Worm (Caenorhabditis elegans) whole organism, L4 larva: ENCODE results near the gene T16G1.4.
A peak's percentile ranks its signal among the peaks of the same experiment; 100 is the strongest.

Experiments used
- F10B5.3 ChIP-seq: sonication (generic microtip); optimal IDR thresholded peaks from 2 replicates; lab custom pipeline; 2016; ENCODE audit warnings: mild to moderate bottlenecking, missing genetic modification characterization, missing compliant biosample characterization
- F44E2.7 ChIP-seq: fragments of 200-800 bp; sonication (Bioruptor generic); IDR thresholded peaks from 2 replicates; pipeline ENCODE4 v2.1.2; 2022; ENCODE audit warnings: missing genetic modification characterization, missing compliant biosample characterization
- ZK337.2 ChIP-seq: fragments of 200-800 bp; sonication (Bioruptor generic); IDR thresholded peaks from 2 replicates; pipeline ENCODE4 v1.3.6; 2022; ENCODE audit warnings: missing genetic modification reagents, missing genetic modification characterization, missing compliant biosample characterization
- aha-1 ChIP-seq: fragments of 150-350 bp; peaks from one replicate; lab custom pipeline; 2014; ENCODE audit warnings: missing biosample characterization, missing genetic modification characterization
- aly-2 ChIP-seq: sonication (generic microtip); optimal IDR thresholded peaks from 2 replicates; lab custom pipeline; 2018; ENCODE audit warnings: missing biosample characterization, missing genetic modification characterization
- ama-1 ChIP-seq: fragments of 150-350 bp; optimal IDR thresholded peaks from 2 replicates; lab custom pipeline; 2014; ENCODE audit warnings: inconsistent platforms, mixed read lengths
- arid-1 ChIP-seq: fragments of 200-800 bp; sonication (Bioruptor generic); conservative IDR thresholded peaks from 2 replicates; pipeline ENCODE4 v1.3.6; 2022; ENCODE audit warnings: missing genetic modification reagents, missing genetic modification characterization, missing compliant biosample characterization
- ceh-20 ChIP-seq: fragments of 200-800 bp; sonication (Bioruptor generic); IDR thresholded peaks from 2 replicates; pipeline ENCODE4 v1.3.6; 2022; ENCODE audit warnings: missing genetic modification reagents, missing genetic modification characterization, missing compliant biosample characterization
- ceh-44 ChIP-seq: fragments of 200-800 bp; sonication (Bioruptor generic); IDR thresholded peaks from 2 replicates; pipeline ENCODE4 v1.3.6; 2022; ENCODE audit warnings: missing genetic modification reagents, missing genetic modification characterization, missing compliant biosample characterization
- ceh-82 ChIP-seq: sonication (generic microtip); optimal IDR thresholded peaks from 2 replicates; lab custom pipeline; 2017; ENCODE audit warnings: missing biosample characterization, missing genetic modification characterization
- ces-1 ChIP-seq: fragments of 150-350 bp; sonication (generic microtip); optimal IDR thresholded peaks from 4 replicates; lab custom pipeline; 2014; ENCODE audit warnings: missing biosample characterization, missing genetic modification reagents, missing genetic modification characterization
- daf-12 ChIP-seq: fragments of 150-350 bp; optimal IDR thresholded peaks from 2 replicates; lab custom pipeline; 2014; ENCODE audit warnings: missing biosample characterization, missing genetic modification reagents, missing genetic modification characterization
- daf-16 ChIP-seq, 3 experiments: sonication (generic microtip); optimal IDR thresholded peaks; 2 replicates each; lab custom pipeline; 2016 to 2017; ENCODE audit warnings: missing genetic modification characterization in 3 of 3, missing genetic modification reagents in 3 of 3, mild to moderate bottlenecking in 2 of 3, missing compliant biosample characterization in 2 of 3, missing biosample characterization in 1 of 3, moderate library complexity in 1 of 3
- dmd-6 ChIP-seq: fragments of 200-800 bp; sonication (Bioruptor generic); IDR thresholded peaks from 2 replicates; pipeline ENCODE4 v1.3.6; 2022; ENCODE audit warnings: missing genetic modification reagents, missing genetic modification characterization, missing compliant biosample characterization
- dmd-8 ChIP-seq: fragments of 200-800 bp; sonication (Bioruptor generic); IDR thresholded peaks from 2 replicates; pipeline ENCODE4 v1.3.6; 2022; ENCODE audit warnings: missing genetic modification characterization, missing compliant biosample characterization
- dve-1 ChIP-seq: sonication (generic microtip); optimal IDR thresholded peaks from 2 replicates; lab custom pipeline; 2017; ENCODE audit warnings: antibody characterized with exemption, mild to moderate bottlenecking, missing genetic modification characterization, missing compliant biosample characterization; ENCODE audit not compliant: insufficient read depth
- hlh-11 ChIP-seq: fragments of 200-800 bp; sonication (Bioruptor generic); optimal IDR thresholded peaks from 2 replicates; lab custom pipeline; 2018; ENCODE audit warnings: mild to moderate bottlenecking, missing genetic modification characterization, missing compliant biosample characterization
- hmg-1.1 ChIP-seq: fragments of 200-800 bp; sonication (Bioruptor generic); IDR thresholded peaks from 2 replicates; pipeline ENCODE4 v1.3.6; 2022; ENCODE audit warnings: missing genetic modification reagents, missing genetic modification characterization, missing compliant biosample characterization
- lin-1 ChIP-seq: fragments of 200-800 bp; sonication (Bioruptor generic); IDR thresholded peaks from 2 replicates; pipeline ENCODE4 v1.3.6; 2022; ENCODE audit warnings: missing genetic modification reagents, missing genetic modification characterization, missing compliant biosample characterization
- lir-3 ChIP-seq: sonication (generic microtip); optimal IDR thresholded peaks from 2 replicates; lab custom pipeline; 2016; ENCODE audit warnings: mild to moderate bottlenecking, missing genetic modification characterization, missing compliant biosample characterization
- lsy-2 ChIP-seq, 2 experiments: fragments of 150-350 bp in 1 of 2; sonication (generic microtip) in 1 of 2; optimal IDR thresholded peaks; 2 replicates each; lab custom pipeline; 2014 to 2017; ENCODE audit warnings: missing biosample characterization in 2 of 2, missing genetic modification characterization in 2 of 2
- madf-9 ChIP-seq: fragments of 200-800 bp; sonication (Bioruptor generic); conservative IDR thresholded peaks from 2 replicates; pipeline ENCODE4 v1.3.6; 2022; ENCODE audit warnings: missing genetic modification reagents, missing genetic modification characterization, missing compliant biosample characterization
- mdl-1 ChIP-seq, 2 experiments: fragments of 150-350 bp in 1 of 2; sonication (generic microtip) in 1 of 2; optimal IDR thresholded peaks; 2 replicates each; lab custom pipeline; 2014 to 2017; ENCODE audit warnings: missing biosample characterization in 2 of 2, missing genetic modification characterization in 2 of 2
- mes-2 ChIP-seq: sonication (generic microtip); optimal IDR thresholded peaks from 2 replicates; lab custom pipeline; 2016; ENCODE audit warnings: missing genotype, mild to moderate bottlenecking, missing genetic modification characterization, missing compliant biosample characterization; ENCODE audit not compliant: poor library complexity, severe bottlenecking
- mxl-2 ChIP-seq: fragments of 200-800 bp; sonication (Bioruptor generic); conservative IDR thresholded peaks from 2 replicates; pipeline ENCODE4 v1.3.6; 2022; ENCODE audit warnings: missing genetic modification reagents, missing genetic modification characterization, missing compliant biosample characterization
- mxl-3 ChIP-seq: fragments of 200-800 bp; sonication (Bioruptor generic); optimal IDR thresholded peaks from 2 replicates; lab custom pipeline; 2018; ENCODE audit warnings: mild to moderate bottlenecking, missing genetic modification characterization, missing compliant biosample characterization
- nhr-111 ChIP-seq: fragments of 200-800 bp; sonication (Bioruptor generic); optimal IDR thresholded peaks from 2 replicates; lab custom pipeline; 2018; ENCODE audit warnings: mild to moderate bottlenecking, missing genetic modification characterization, missing compliant biosample characterization
- nhr-237 ChIP-seq: sonication (generic microtip); optimal IDR thresholded peaks from 2 replicates; lab custom pipeline; 2017; ENCODE audit warnings: missing biosample characterization, missing genetic modification characterization
- nhr-28 ChIP-seq: fragments of 150-350 bp; optimal IDR thresholded peaks from 2 replicates; lab custom pipeline; 2014; ENCODE audit warnings: missing biosample characterization, missing genetic modification characterization
- nhr-6 ChIP-seq: fragments of 150-350 bp; optimal IDR thresholded peaks from 2 replicates; lab custom pipeline; 2014; ENCODE audit warnings: missing biosample characterization, missing genetic modification characterization
- nhr-77 ChIP-seq: fragments of 150-350 bp; optimal IDR thresholded peaks from 2 replicates; lab custom pipeline; 2014; ENCODE audit warnings: missing biosample characterization, missing genetic modification characterization
- php-3 ChIP-seq: fragments of 200-800 bp; sonication (Bioruptor generic); IDR thresholded peaks from 2 replicates; pipeline ENCODE4 v1.3.6; 2022; ENCODE audit warnings: missing genetic modification reagents, missing genetic modification characterization, missing compliant biosample characterization
- pqm-1 ChIP-seq: sonication (generic microtip); optimal IDR thresholded peaks from 2 replicates; lab custom pipeline; 2017; ENCODE audit warnings: missing biosample characterization, missing genetic modification characterization
- saeg-2 ChIP-seq: fragments of 200-800 bp; sonication (Bioruptor generic); IDR thresholded peaks from 2 replicates; pipeline ENCODE4 v1.3.6; 2022; ENCODE audit warnings: missing genetic modification reagents, missing genetic modification characterization, missing compliant biosample characterization
- spr-1 ChIP-seq: sonication (generic microtip); optimal IDR thresholded peaks from 2 replicates; lab custom pipeline; 2016; ENCODE audit warnings: mild to moderate bottlenecking, missing genetic modification characterization, missing compliant biosample characterization
- spr-3 ChIP-seq: fragments of 200-800 bp; sonication (Bioruptor generic); optimal IDR thresholded peaks from 2 replicates; lab custom pipeline; 2018; ENCODE audit warnings: mild to moderate bottlenecking, missing genetic modification characterization, missing compliant biosample characterization
- tag-97 ChIP-seq: fragments of 200-800 bp; sonication (Bioruptor generic); IDR thresholded peaks from 2 replicates; pipeline ENCODE4 v1.3.6; 2022; ENCODE audit warnings: missing genetic modification characterization, missing compliant biosample characterization
- unc-62 ChIP-seq, 3 experiments: fragments of 150-350 bp in 1 of 3; sonication (generic microtip); optimal IDR thresholded peaks in 2 of 3; peaks in 1 of 3; 1 replicate in 1 of 3; 2 replicates in 2 of 3; lab custom pipeline; 2014 to 2017; ENCODE audit warnings: missing biosample characterization in 3 of 3, missing genetic modification characterization in 3 of 3, missing genetic modification reagents in 3 of 3, missing genotype in 1 of 3
- zip-11 ChIP-seq: fragments of 200-800 bp; sonication (Bioruptor generic); IDR thresholded peaks from 2 replicates; pipeline ENCODE4 v1.3.6; 2022; ENCODE audit warnings: missing genetic modification characterization, missing compliant biosample characterization
- ztf-7 ChIP-seq: fragments of 150-350 bp; optimal IDR thresholded peaks from 2 replicates; lab custom pipeline; 2014; ENCODE audit warnings: missing biosample characterization, missing genetic modification characterization

The T16G1.4 gene

DNA sequence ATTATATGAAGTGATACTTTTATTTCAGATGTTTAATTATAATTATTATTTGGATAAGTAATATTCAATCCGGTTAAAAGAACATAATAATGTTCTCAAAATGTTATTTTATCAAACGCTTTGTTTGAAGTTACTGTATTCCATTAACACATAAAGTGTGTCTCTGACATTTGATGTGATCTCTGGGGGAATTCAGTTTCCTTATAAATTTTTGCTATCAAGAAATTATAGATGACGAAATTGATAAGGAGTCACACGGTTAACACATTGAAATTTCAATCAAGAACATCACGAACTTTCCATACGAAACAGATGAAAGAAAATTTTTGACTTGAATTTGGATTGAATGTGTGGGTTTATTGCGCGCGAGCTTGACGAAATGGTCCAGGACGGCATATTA, 20.0 kb downstream of the T16G1.4 start (continued):
- TF ChIP-seq lin-1 (GFP tag; lab: Robert Waterston, UW) = no peak
- TF ChIP-seq F10B5.3 (tag; lab: Kevin White, UChicago) = no peak
- TF ChIP-seq spr-1 = no peak
- TF ChIP-seq lsy-2 (tag; optimal IDR thresholded peaks at IDR 0.05; lab: Kevin White, UChicago) = no peak
- TF ChIP-seq hlh-11 (tag; lab: Kevin White, UChicago) = peak; percentile 76
- peak in 1 of 2 experiments; percentile 63 for TF ChIP-seq unc-62 (GFP tag; optimal IDR thresholded peaks at IDR 0.05 in 1 of 2; lab: Kevin White, UChicago)
- no peak for TF ChIP-seq unc-62 (tag; optimal IDR thresholded peaks at IDR 0.05; lab: Kevin White, UChicago)

- TF ChIP-seq ztf-7 (tag; lab: Kevin White, UChicago) = no peak
- no peak for TF ChIP-seq F44E2.7 (GFP tag; lab: Robert Waterston, UW)
- TF ChIP-seq daf-16 (GFP tag; optimal IDR thresholded peaks at IDR 0.05; lab: Kevin White, UChicago) = no peak
- peak; percentile 14 for TF ChIP-seq daf-16 (tag; optimal IDR thresholded peaks at IDR 0.05; lab: Kevin White, UChicago)
- peak; percentile 67 for TF ChIP-seq dmd-6
- TF ChIP-seq nhr-28 (tag; lab: Kevin White, UChicago) = peak; percentile 58
- no peak for TF ChIP-seq madf-9
- TF ChIP-seq mxl-3 (GFP tag; lab: Kevin White, UChicago) = peak; percentile 54
Measured at ce11 chrV:12919705-12920104, 21.9 kb downstream of the T16G1.4 start, which contains the start of gene lipl-1. Gene lipl-1 (plus strand): TSS chrV:12919986.

DNA sequence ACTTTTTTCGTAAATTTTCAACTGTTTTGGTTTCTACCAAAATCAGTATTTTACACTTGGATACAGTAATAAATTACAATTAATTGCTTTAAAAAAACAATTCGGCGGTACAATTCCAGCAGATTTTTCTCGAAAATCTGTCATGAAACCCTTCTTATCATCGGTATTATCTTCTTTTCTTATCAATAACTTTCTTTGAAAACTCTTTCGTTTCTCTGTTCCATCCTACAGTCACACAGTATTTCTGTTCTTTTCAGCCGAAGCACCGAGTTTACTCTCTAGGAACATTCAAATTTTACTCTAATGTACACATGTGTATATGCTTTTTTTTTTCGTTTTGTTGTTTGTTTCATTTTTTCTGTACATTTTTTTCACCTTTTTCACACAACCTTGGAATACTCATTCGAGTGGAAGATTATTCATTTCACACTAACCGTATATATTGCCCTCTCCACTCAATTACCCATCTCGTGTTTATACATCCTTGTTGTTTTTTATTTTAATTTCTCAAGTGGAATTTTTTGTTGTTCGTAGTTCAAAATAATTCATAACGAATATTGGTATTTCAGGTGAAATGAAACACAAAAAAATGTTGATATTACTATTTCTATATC, 32.0 kb downstream of the T16G1.4 start, which contains the start of gene nid-1:
Gene nid-1, plus strand, starts transcription at position 564 of the 614 bp plus-strand sequence.
- TF ChIP-seq hlh-11 (tag; lab: Kevin White, UChicago) (peak; percentile 64), mdl-1 (tag; optimal IDR thresholded peaks at IDR 0.05; lab: Kevin White, UChicago) (no peak), ces-1 (GFP tag; lab: Kevin White, UChicago) (no peak), pqm-1 (tag; lab: Kevin White, UChicago) (peak; percentile 51), php-3 (peak; percentile 93), nhr-77 (peak; percentile 16), nhr-28 (tag; lab: Kevin White, UChicago) (peak; percentile 51), spr-3 (GFP tag; lab: Kevin White, UChicago) (no peak), dmd-8 (no peak), nhr-6 (tag; lab: Kevin White, UChicago) (no peak), nhr-237 (tag; lab: Kevin White, UChicago) (no peak), aly-2 (tag; lab: Kevin White, UChicago) (no peak), mes-2 (no peak), dmd-6 (peak; percentile 76), ceh-20 (GFP tag; lab: Robert Waterston, UW) (0 out of 2 replicates have a peak, but pooled peaks have one; percentile 41), unc-62 (GFP tag; optimal IDR thresholded peaks at IDR 0.05 in 1 of 2; lab: Kevin White, UChicago) (peak in 1 of 2 experiments; percentile 29), unc-62 (tag; optimal IDR thresholded peaks at IDR 0.05; lab: Kevin White, UChicago) (no peak), nhr-111 (GFP tag; lab: Kevin White, UChicago) (no peak), saeg-2 (no peak), arid-1 (GFP tag; lab: Robert Waterston, UW) (no peak), zip-11 (no peak), daf-16 (GFP tag; optimal IDR thresholded peaks at IDR 0.05; lab: Kevin White, UChicago) (no peak), daf-16 (tag; optimal IDR thresholded peaks at IDR 0.05; lab: Kevin White, UChicago) (peak; percentile 96), daf-12 (no peak), ceh-82 (tag; lab: Kevin White, UChicago) (no peak), dve-1 (tag; lab: Kevin White, UChicago) (peak; percentile 67)

ce11 chrV:12908614-12909013, 33.0 kb downstream of the T16G1.4 start:
- TF ChIP-seq dmd-6 (peak; percentile 80), ama-1 (no peak), ZK337.2 (GFP tag; lab: Robert Waterston, UW) (no peak), hlh-11 (tag; lab: Kevin White, UChicago) (peak; percentile 53), F10B5.3 (tag; lab: Kevin White, UChicago) (no peak), hmg-1.1 (GFP tag; lab: Robert Waterston, UW) (0 out of 2 replicates have a peak, but pooled peaks have one; percentile 19), mxl-2 (GFP tag; lab: Robert Waterston, UW) (no peak), aha-1 (peak; percentile 65), dve-1 (tag; lab: Kevin White, UChicago) (peak; percentile 6), ceh-82 (tag; lab: Kevin White, UChicago) (no peak), dmd-8 (no peak), lir-3 (tag; lab: Kevin White, UChicago) (no peak), tag-97 (GFP tag; lab: Robert Waterston, UW) (no peak), saeg-2 (peak; percentile 70; the same call in 1 of the 2 replicates), unc-62 (GFP tag; optimal IDR thresholded peaks at IDR 0.05 in 1 of 2; lab: Kevin White, UChicago) (no peak), unc-62 (tag; optimal IDR thresholded peaks at IDR 0.05; lab: Kevin White, UChicago) (no peak), ceh-44 (no peak)
